Fruit fly (Drosophila melanogaster): ENCODE measurements around the gene mew.

Gene mew

dm6 chrX:13296405-13297183 lies 38.3 kb upstream of the mew start, which contains the start of gene CG1622 (continued):
- TF ChIP-seq CG31441 (GFP tag; IDR thresholded peaks at IDR 0.05) = peak; percentile 80
- TF ChIP-seq cg (GFP tag; optimal IDR thresholded peaks at IDR 0.05) = no peak
- TF ChIP-seq dimm (GFP tag; IDR thresholded peaks at IDR 0.05) = no peak
- peak; percentile 39 for TF ChIP-seq Nf-YC (tag; optimal IDR thresholded peaks at IDR 0.05)
- no peak for TF ChIP-seq Antp (GFP tag; optimal IDR thresholded peaks at IDR 0.05)
- no peak for TF ChIP-seq fd96Cb (tag; optimal IDR thresholded peaks at IDR 0.05)
- peak; percentile 28; the same call in 1 of the 2 replicates for TF ChIP-seq E2f2 (GFP tag; IDR thresholded peaks at IDR 0.05)
- TF ChIP-seq CG9797 (GFP tag; optimal IDR thresholded peaks at IDR 0.05) = peak; percentile 64
- no peak for TF ChIP-seq luna (GFP tag; optimal IDR thresholded peaks at IDR 0.05)
- TF ChIP-seq hbn (GFP tag; IDR thresholded peaks at IDR 0.05; ENCODE audit: partially characterized antibody) = no peak
- TF ChIP-seq stc (GFP tag; IDR thresholded peaks at IDR 0.05) = no peak
- no peak for TF ChIP-seq Nf-YA (GFP tag; IDR thresholded peaks at IDR 0.05)
- TF ChIP-seq CoRest (tag; optimal IDR thresholded peaks at IDR 0.05) = peak; percentile 66
- peak; percentile 52 for TF ChIP-seq CG13424 (tag; optimal IDR thresholded peaks at IDR 0.05)
- TF ChIP-seq CG17328 (GFP tag; IDR thresholded peaks at IDR 0.05) = peak; percentile 29; the same call in 1 of the 2 replicates
- TF ChIP-seq CG32767 (GFP tag; IDR thresholded peaks at IDR 0.05) = no peak
- peak; percentile 83 for TF ChIP-seq row (GFP tag; IDR thresholded peaks at IDR 0.05)
- TF ChIP-seq CG12942 (GFP tag; optimal IDR thresholded peaks at IDR 0.05) = no peak
- TF ChIP-seq Hr78 (GFP tag; optimal IDR thresholded peaks at IDR 0.05) = no peak
- peak; percentile 23 for TF ChIP-seq Dp (GFP tag; optimal IDR thresholded peaks at IDR 0.05)
- TF ChIP-seq vvl (GFP tag; IDR thresholded peaks at IDR 0.05) = peak; percentile 52; the same call in 1 of the 2 replicates
- no peak for TF ChIP-seq CG14965 (GFP tag; optimal IDR thresholded peaks at IDR 0.05; ENCODE audit: borderline replicate concordance)
- TF ChIP-seq Sry-β (GFP tag; optimal IDR thresholded peaks at IDR 0.05) = peak; percentile 51
- no peak for TF ChIP-seq Pdp1 (GFP tag; optimal IDR thresholded peaks at IDR 0.05)
- TF ChIP-seq YL-1 (GFP tag; optimal IDR thresholded peaks at IDR 0.05) = peak; percentile 16
- TF ChIP-seq bsh (GFP tag; optimal IDR thresholded peaks at IDR 0.05) = peak in 1 of 2 experiments; percentile 16
- TF ChIP-seq Ptx1 (GFP tag; IDR thresholded peaks at IDR 0.05) = 0 out of 2 replicates have a peak, but pooled peaks have one; percentile 7
- TF ChIP-seq Fer3 (tag; optimal IDR thresholded peaks at IDR 0.05) = peak; percentile 8
- TF ChIP-seq B-H1 (GFP tag; IDR thresholded peaks at IDR 0.05) = peak; percentile 25; the same call in 1 of the 3 replicates
- TF ChIP-seq az2 (GFP tag; optimal IDR thresholded peaks at IDR 0.05) = peak; percentile 27
- TF ChIP-seq Ets65A (GFP tag) = no peak
- peak; percentile 17 for TF ChIP-seq stwl (tag; optimal IDR thresholded peaks at IDR 0.05)
- TF ChIP-seq CG32772 (GFP tag; IDR thresholded peaks at IDR 0.05) = 0 out of 2 replicates have a peak, but pooled peaks have one; percentile 26
- TF ChIP-seq insv (GFP tag; optimal IDR thresholded peaks at IDR 0.05) = peak in 1 of 2 experiments; percentile 80
- no peak for TF ChIP-seq prd (optimal IDR thresholded peaks at IDR 0.05)
- TF ChIP-seq prd (GFP tag; IDR thresholded peaks at IDR 0.05) = peak; percentile 61; the same call in 2 of the 3 replicates
- TF ChIP-seq dysf (GFP tag; IDR thresholded peaks at IDR 0.05) = peak; percentile 42; the same call in 2 of the 3 replicates
- TF ChIP-seq Stat92E (GFP tag; optimal IDR thresholded peaks at IDR 0.05) = peak in 1 of 3 experiments; percentile 31
- no peak for TF ChIP-seq tll (GFP tag; optimal IDR thresholded peaks at IDR 0.05)
- no peak for TF ChIP-seq HmgZ (tag; optimal IDR thresholded peaks at IDR 0.05)
- TF ChIP-seq CG30020 (tag; optimal IDR thresholded peaks at IDR 0.05) = peak; percentile 50
- TF ChIP-seq Ada2b (GFP tag; IDR thresholded peaks at IDR 0.05) = no peak
- TF ChIP-seq CG18599 (GFP tag; optimal IDR thresholded peaks at IDR 0.05) = no peak
- no peak for TF ChIP-seq CG10462 (GFP tag; optimal IDR thresholded peaks at IDR 0.05)
- no peak for TF ChIP-seq CG11398 (GFP tag; optimal IDR thresholded peaks at IDR 0.05)
- TF ChIP-seq gcm (GFP tag; optimal IDR thresholded peaks at IDR 0.05) = peak; percentile 17
- no peak for TF ChIP-seq Spps (tag; optimal IDR thresholded peaks at IDR 0.05)
- TF ChIP-seq Scr (GFP tag; IDR thresholded peaks at IDR 0.05; ENCODE audit: partially characterized antibody) = peak; percentile 23; the same call in 1 of the 2 replicates
